Fruit fly (Drosophila melanogaster): Measurements from ENCODE around the gene CG13847.

CG13847 gene

dm6 chr3R:22464611-22465113 is 28.7 kb upstream of the CG13847 start, which contains the start of gene CG7054 (continued):
- TF ChIP-seq CG14050 (GFP tag; IDR thresholded peaks at IDR 0.05) (no peak), pzg (GFP tag; optimal IDR thresholded peaks at IDR 0.05) (peak; percentile 16), CG15073 (GFP tag; optimal IDR thresholded peaks at IDR 0.05) (no peak), CG14965 (GFP tag; optimal IDR thresholded peaks at IDR 0.05; ENCODE audit: borderline replicate concordance) (no peak), salm (tag; optimal IDR thresholded peaks at IDR 0.05) (peak; percentile 42), CG4820 (GFP tag; optimal IDR thresholded peaks at IDR 0.05) (no peak), CG30431 (GFP tag; optimal IDR thresholded peaks at IDR 0.05) (no peak), nmo (GFP tag; optimal IDR thresholded peaks at IDR 0.05) (peak; percentile 24), crol (GFP tag; IDR thresholded peaks at IDR 0.05) (no peak), Nf-YA (GFP tag; IDR thresholded peaks at IDR 0.05) (no peak), cato (GFP tag; optimal IDR thresholded peaks at IDR 0.05; ENCODE audit: borderline replicate concordance) (no peak), Hand (GFP tag; optimal IDR thresholded peaks at IDR 0.05) (no peak), emc (GFP tag; optimal IDR thresholded peaks at IDR 0.05) (no peak), CG11456 (GFP tag; IDR thresholded peaks at IDR 0.05) (no peak), CG6254 (GFP tag; optimal IDR thresholded peaks at IDR 0.05) (peak; percentile 6), CG12219 (GFP tag; optimal IDR thresholded peaks at IDR 0.05) (peak; percentile 9), klu (GFP tag; IDR thresholded peaks at IDR 0.05) (no peak), CG17385 (GFP tag; optimal IDR thresholded peaks at IDR 0.05) (peak; percentile 20), mirr (GFP tag; optimal IDR thresholded peaks at IDR 0.05) (peak; percentile 76), CG8281 (tag; optimal IDR thresholded peaks at IDR 0.05) (no peak), CG1529 (GFP tag; optimal IDR thresholded peaks at IDR 0.05) (no peak), CG9876 (GFP tag; optimal IDR thresholded peaks at IDR 0.05) (no peak), CG9727 (GFP tag; optimal IDR thresholded peaks at IDR 0.05) (no peak), CG31224 (GFP tag; IDR thresholded peaks at IDR 0.05) (no peak), vvl (GFP tag; IDR thresholded peaks at IDR 0.05) (no peak), dati (GFP tag; IDR thresholded peaks at IDR 0.05) (no peak), zen (tag; optimal IDR thresholded peaks at IDR 0.05) (no peak), wdn (GFP tag; IDR thresholded peaks at IDR 0.05) (no peak), CG6813 (GFP tag; optimal IDR thresholded peaks at IDR 0.05) (peak; percentile 6), TFAM (GFP tag; optimal IDR thresholded peaks at IDR 0.05) (no peak), CG12071 (GFP tag; optimal IDR thresholded peaks at IDR 0.05) (peak; percentile 64), CG11560 (tag; IDR thresholded peaks at IDR 0.05) (no peak), Atf-2 (GFP tag; optimal IDR thresholded peaks at IDR 0.05) (no peak), ftz-f1 (GFP tag; optimal IDR thresholded peaks at IDR 0.05) (no peak), Awh (GFP tag; IDR thresholded peaks at IDR 0.05) (no peak), CG2199 (GFP tag; IDR thresholded peaks at IDR 0.05) (no peak), CG10274 (GFP tag; optimal IDR thresholded peaks at IDR 0.05) (peak; percentile 84), Fer1 (GFP tag; optimal IDR thresholded peaks at IDR 0.05) (peak; percentile 21), HLH54F (GFP tag; optimal IDR thresholded peaks at IDR 0.05) (no peak), tll (GFP tag; optimal IDR thresholded peaks at IDR 0.05) (no peak), Myb (GFP tag; optimal IDR thresholded peaks at IDR 0.05) (no peak), hbn (GFP tag; IDR thresholded peaks at IDR 0.05; ENCODE audit: partially characterized antibody) (no peak), ci (GFP tag; IDR thresholded peaks at IDR 0.05) (peak; percentile 42; the same call in 1 of the 3 replicates), nau (GFP tag; optimal IDR thresholded peaks at IDR 0.05) (no peak), insv (GFP tag; optimal IDR thresholded peaks at IDR 0.05) (no peak), ro (GFP tag; IDR thresholded peaks at IDR 0.05) (no peak), YL-1 (GFP tag; optimal IDR thresholded peaks at IDR 0.05) (peak; percentile 25), Spps (tag; optimal IDR thresholded peaks at IDR 0.05) (no peak), br (optimal IDR thresholded peaks at IDR 0.05) (no peak), schlank (tag; optimal IDR thresholded peaks at IDR 0.05) (no peak), CG14710 (tag; optimal IDR thresholded peaks at IDR 0.05) (no peak), slbo (GFP tag; IDR thresholded peaks at IDR 0.05) (peak; percentile 37; the same call in 1 of the 2 replicates)

Measured in whole organism, embryonic.